Fruit fly (Drosophila melanogaster) whole organism, prepupa: ENCODE results near the gene CG43057.
A peak's percentile ranks its signal among the peaks of the same experiment; 100 is the strongest.

Source experiments
- Blimp-1 ChIP-seq: fragments of 200-800 bp; sonication (Bioruptor generic); optimal IDR thresholded peaks from 3 replicates; lab custom pipeline; 2017; ENCODE audit warnings: missing biosample characterization, missing genetic modification characterization, mild to moderate bottlenecking, moderate library complexity, missing genetic modification reagents
- CG10631 ChIP-seq: fragments of 200-800 bp; sonication (Bioruptor generic); optimal IDR thresholded peaks from 2 replicates; lab custom pipeline; 2016; ENCODE audit warnings: missing biosample characterization, missing genetic modification characterization
- CG10669 ChIP-seq: fragments of 200-800 bp; sonication (Bioruptor generic); optimal IDR thresholded peaks from 3 replicates; lab custom pipeline; 2018; ENCODE audit warnings: missing biosample characterization, mild to moderate bottlenecking, missing genetic modification characterization, moderate library complexity
- CG11294 ChIP-seq: fragments of 200-800 bp; sonication (Bioruptor generic); IDR thresholded peaks from 2 replicates; pipeline ENCODE4 v1.3.6; 2022; ENCODE audit warnings: missing biosample characterization, missing genetic modification characterization
- CG11762 ChIP-seq: fragments of 200-800 bp; sonication (Bioruptor generic); optimal IDR thresholded peaks from 3 replicates; lab custom pipeline; 2016; ENCODE audit warnings: missing biosample characterization, missing genetic modification characterization; ENCODE audit not compliant: insufficient read depth
- CG15336 ChIP-seq: fragments of 200-800 bp; sonication (Bioruptor generic); IDR thresholded peaks from 2 replicates; pipeline ENCODE4 v1.3.6; 2022; ENCODE audit warnings: missing biosample characterization, missing genetic modification characterization
- CG1621 ChIP-seq: fragments of 200-800 bp; sonication (Bioruptor generic); optimal IDR thresholded peaks from 3 replicates; lab custom pipeline; 2018; ENCODE audit warnings: missing biosample characterization, mild to moderate bottlenecking, missing genetic modification characterization
- CG16779 ChIP-seq: fragments of 200-800 bp; sonication (Bioruptor generic); optimal IDR thresholded peaks from 3 replicates; lab custom pipeline; 2017; ENCODE audit warnings: missing biosample characterization, mild to moderate bottlenecking, missing genetic modification characterization
- CG3032 ChIP-seq: fragments of 200-800 bp; optimal IDR thresholded peaks from 2 replicates; lab custom pipeline; 2019; ENCODE audit warnings: missing biosample characterization, mild to moderate bottlenecking, missing genetic modification characterization, moderate library complexity
- CG32006 ChIP-seq: fragments of 200-800 bp; sonication (Bioruptor generic); optimal IDR thresholded peaks from 3 replicates; lab custom pipeline; 2017; ENCODE audit warnings: missing biosample characterization, mild to moderate bottlenecking, missing genetic modification characterization
- CG34406 ChIP-seq: fragments of 200-800 bp; sonication (Bioruptor generic); optimal IDR thresholded peaks from 3 replicates; lab custom pipeline; 2016; ENCODE audit warnings: missing biosample characterization, missing genetic modification characterization
- CG3919 ChIP-seq: fragments of 200-800 bp; sonication (Bioruptor generic); optimal IDR thresholded peaks from 3 replicates; lab custom pipeline; 2016; ENCODE audit warnings: missing biosample characterization, missing genetic modification characterization
- CG4318 ChIP-seq: fragments of 200-800 bp; sonication (Bioruptor generic); optimal IDR thresholded peaks from 3 replicates; lab custom pipeline; 2017; ENCODE audit warnings: missing biosample characterization, mild to moderate bottlenecking, missing genetic modification characterization
- CG6163 ChIP-seq: fragments of 200-800 bp; sonication (Bioruptor generic); IDR thresholded peaks from 3 replicates; pipeline ENCODE4 v1.3.6; 2022; ENCODE audit warnings: missing biosample characterization, missing genetic modification characterization
- CG6276 ChIP-seq: fragments of 200-800 bp; sonication (Bioruptor generic); optimal IDR thresholded peaks from 2 replicates; lab custom pipeline; 2017; ENCODE audit warnings: missing biosample characterization, mild to moderate bottlenecking, missing genetic modification characterization
- CG6792 ChIP-seq: fragments of 200-800 bp; sonication (Bioruptor generic); optimal IDR thresholded peaks from 3 replicates; lab custom pipeline; 2016; ENCODE audit warnings: missing biosample characterization, missing genetic modification characterization
- CG6854 ChIP-seq: fragments of 200-800 bp; sonication (Bioruptor generic); optimal IDR thresholded peaks from 2 replicates; lab custom pipeline; 2017; ENCODE audit warnings: missing biosample characterization, mild to moderate bottlenecking, missing genetic modification characterization
- CG8319 ChIP-seq: fragments of 200-800 bp; sonication (Bioruptor generic); optimal IDR thresholded peaks from 3 replicates; lab custom pipeline; 2016; ENCODE audit warnings: missing biosample characterization, missing genetic modification characterization
- CG8632 ChIP-seq: fragments of 200-800 bp; sonication (Bioruptor generic); optimal IDR thresholded peaks from 3 replicates; lab custom pipeline; 2016; ENCODE audit warnings: missing biosample characterization, missing genetic modification characterization
- CG9139 ChIP-seq: fragments of 200-800 bp; sonication (Bioruptor generic); optimal IDR thresholded peaks from 3 replicates; lab custom pipeline; 2017; ENCODE audit warnings: missing biosample characterization, mild to moderate bottlenecking, missing genetic modification characterization
- Eip75B ChIP-seq: fragments of 200-800 bp; sonication (Bioruptor generic); optimal IDR thresholded peaks from 3 replicates; lab custom pipeline; 2016; ENCODE audit warnings: missing biosample characterization, missing genetic modification characterization
- Eip78C ChIP-seq: fragments of 200-800 bp; sonication (Bioruptor generic); peaks from one replicate; lab custom pipeline; 2016; ENCODE audit warnings: missing biosample characterization, missing genetic modification characterization
- Eip93F ChIP-seq: fragments of 200-800 bp; sonication (Bioruptor generic); optimal IDR thresholded peaks from 2 replicates; lab custom pipeline; 2016; ENCODE audit warnings: missing biosample characterization, mild to moderate bottlenecking, missing genetic modification characterization
- Ets21C ChIP-seq: fragments of 200-800 bp; sonication (Bioruptor generic); optimal IDR thresholded peaks from 3 replicates; lab custom pipeline; 2016; ENCODE audit warnings: missing biosample characterization, missing genetic modification characterization
- Ets96B ChIP-seq: fragments of 200-800 bp; optimal IDR thresholded peaks from 2 replicates; lab custom pipeline; 2019; ENCODE audit warnings: missing biosample characterization, mild to moderate bottlenecking, missing genetic modification characterization, moderate library complexity
- Gug ChIP-seq: fragments of 200-800 bp; sonication (Bioruptor generic); IDR thresholded peaks from 2 replicates; pipeline ENCODE4 v1.3.6; 2022; ENCODE audit warnings: missing biosample characterization, missing genetic modification characterization
- Hr38 ChIP-seq: sonication (Bioruptor generic); optimal IDR thresholded peaks from 2 replicates; lab custom pipeline; 2016; ENCODE audit warnings: missing biosample characterization, missing genetic modification characterization
- Hr39 ChIP-seq: fragments of 200-800 bp; sonication (Bioruptor generic); optimal IDR thresholded peaks from 2 replicates; lab custom pipeline; 2016; ENCODE audit warnings: missing biosample characterization, missing genetic modification characterization
- Hr4 ChIP-seq: fragments of 200-800 bp; sonication (Bioruptor generic); optimal IDR thresholded peaks from 3 replicates; lab custom pipeline; 2016; ENCODE audit warnings: missing biosample characterization, missing genetic modification characterization
- Lpt ChIP-seq: fragments of 200-800 bp; sonication (Bioruptor generic); optimal IDR thresholded peaks from 3 replicates; lab custom pipeline; 2016; ENCODE audit warnings: missing biosample characterization, missing genetic modification characterization
- Met ChIP-seq: fragments of 200-800 bp; sonication (Bioruptor generic); optimal IDR thresholded peaks from 3 replicates; lab custom pipeline; 2016; ENCODE audit warnings: missing biosample characterization, missing genetic modification characterization
- OdsH ChIP-seq: fragments of 200-800 bp; sonication (Bioruptor generic); optimal IDR thresholded peaks from 3 replicates; lab custom pipeline; 2016; ENCODE audit warnings: missing biosample characterization, missing genetic modification characterization
- Smox ChIP-seq: fragments of 200-800 bp; sonication (Bioruptor generic); optimal IDR thresholded peaks from 3 replicates; lab custom pipeline; 2016; ENCODE audit warnings: missing biosample characterization, missing genetic modification characterization
- Sox15 ChIP-seq: fragments of 200-800 bp; sonication (Bioruptor generic); optimal IDR thresholded peaks from 3 replicates; lab custom pipeline; 2016; ENCODE audit warnings: missing biosample characterization, missing genetic modification characterization
- achi ChIP-seq: fragments of 200-800 bp; sonication (Bioruptor generic); optimal IDR thresholded peaks from 3 replicates; lab custom pipeline; 2016; ENCODE audit warnings: missing biosample characterization, missing genetic modification characterization
- acj6 ChIP-seq: fragments of 200-800 bp; sonication (Bioruptor generic); optimal IDR thresholded peaks from 3 replicates; lab custom pipeline; 2016; ENCODE audit warnings: missing biosample characterization, missing genetic modification characterization
- cyc ChIP-seq: fragments of 200-800 bp; sonication (Bioruptor generic); optimal IDR thresholded peaks from 3 replicates; lab custom pipeline; 2016; ENCODE audit warnings: missing biosample characterization, missing genetic modification characterization
- dac ChIP-seq: fragments of 200-800 bp; sonication (Bioruptor generic); optimal IDR thresholded peaks from 2 replicates; lab custom pipeline; 2017; ENCODE audit warnings: missing biosample characterization, mild to moderate bottlenecking, missing genetic modification characterization
- dsx ChIP-seq: fragments of 200-800 bp; optimal IDR thresholded peaks from 3 replicates; lab custom pipeline; 2019; ENCODE audit warnings: missing biosample characterization, mild to moderate bottlenecking, missing genetic modification characterization, moderate library complexity; ENCODE audit not compliant: poor library complexity, severe bottlenecking
- esn ChIP-seq: fragments of 200-800 bp; sonication (Bioruptor generic); optimal IDR thresholded peaks from 2 replicates; lab custom pipeline; 2016; ENCODE audit warnings: missing biosample characterization, mild to moderate bottlenecking, missing genetic modification characterization, moderate library complexity
- fd59A ChIP-seq: fragments of 200-800 bp; sonication (Bioruptor generic); optimal IDR thresholded peaks from 2 replicates; lab custom pipeline; 2017; ENCODE audit warnings: missing biosample characterization, mild to moderate bottlenecking, missing genetic modification characterization, missing genetic modification reagents
- fd85E ChIP-seq: fragments of 200-800 bp; sonication (Bioruptor generic); optimal IDR thresholded peaks from 3 replicates; lab custom pipeline; 2016; ENCODE audit warnings: missing biosample characterization, missing genetic modification characterization
- fkh ChIP-seq: fragments of 200-800 bp; sonication (Bioruptor generic); optimal IDR thresholded peaks from 3 replicates; lab custom pipeline; 2017; ENCODE audit warnings: missing biosample characterization, mild to moderate bottlenecking, missing genetic modification characterization, moderate library complexity
- net ChIP-seq: fragments of 200-800 bp; sonication (Bioruptor generic); optimal IDR thresholded peaks from 3 replicates; lab custom pipeline; 2016; ENCODE audit warnings: missing biosample characterization, missing genetic modification characterization
- pdm3 ChIP-seq: fragments of 200-800 bp; sonication (Bioruptor generic); optimal IDR thresholded peaks from 3 replicates; lab custom pipeline; 2016; ENCODE audit warnings: missing biosample characterization, missing genetic modification characterization
- salr ChIP-seq, 2 experiments: fragments of 200-800 bp; sonication (Bioruptor generic); optimal IDR thresholded peaks; 3 replicates each; lab custom pipeline; 2016 to 2018; ENCODE audit warnings: missing biosample characterization in 2 of 2, missing genetic modification characterization in 2 of 2, mild to moderate bottlenecking in 1 of 2
- spab ChIP-seq: fragments of 200-800 bp; sonication (Bioruptor generic); optimal IDR thresholded peaks from 2 replicates; lab custom pipeline; 2017; ENCODE audit warnings: missing biosample characterization, mild to moderate bottlenecking, missing genetic modification characterization, missing genetic modification reagents
- ss ChIP-seq, 2 experiments: fragments of 200-800 bp; sonication (Bioruptor generic); optimal IDR thresholded peaks; 2 replicates in 1 of 2; 3 replicates in 1 of 2; lab custom pipeline; 2017 to 2018; ENCODE audit warnings: mild to moderate bottlenecking in 2 of 2, missing biosample characterization in 2 of 2, missing genetic modification characterization in 2 of 2, moderate library complexity in 1 of 2
- topi ChIP-seq: fragments of 200-800 bp; sonication (Bioruptor generic); optimal IDR thresholded peaks from 3 replicates; lab custom pipeline; 2016; ENCODE audit warnings: missing biosample characterization, missing genetic modification characterization
- vri ChIP-seq: fragments of 200-800 bp; sonication (Bioruptor generic); optimal IDR thresholded peaks from 3 replicates; lab custom pipeline; 2016; ENCODE audit warnings: missing biosample characterization, mild to moderate bottlenecking, missing genetic modification characterization

CG43057 gene

dm6 chr2L:8230255-8230654 lies 13.5 kb downstream of the CG43057 start (continued):
- TF ChIP-seq Sox15 (GFP tag; lab: Kevin White, UChicago) = peak; percentile 3

- peak; percentile 11 for TF ChIP-seq CG8319 (GFP tag; lab: Kevin White, UChicago)
- TF ChIP-seq salr (GFP tag; optimal IDR thresholded peaks at IDR 0.05; lab: Kevin White, UChicago) = peak; percentile 4 to 16
- TF ChIP-seq CG34406 (GFP tag; lab: Kevin White, UChicago) = peak; percentile 46
- TF ChIP-seq achi = peak; percentile 41
- peak; percentile 49 for TF ChIP-seq Hr4 (GFP tag; lab: Kevin White, UChicago)
- TF ChIP-seq Eip78C = peak; percentile 92
- no peak for TF ChIP-seq Hr38
- TF ChIP-seq CG4318 = no peak
- TF ChIP-seq fd59A (GFP tag; lab: Kevin White, UChicago) = peak; percentile 23
- peak; percentile 61 for TF ChIP-seq OdsH (GFP tag; lab: Kevin White, UChicago)
- TF ChIP-seq Smox (GFP tag; lab: Kevin White, UChicago) = no peak
- TF ChIP-seq topi (GFP tag; lab: Kevin White, UChicago) = peak; percentile 83
- TF ChIP-seq cyc (GFP tag; lab: Kevin White, UChicago) = peak; percentile 71
- TF ChIP-seq acj6 (GFP tag; lab: Kevin White, UChicago) = peak; percentile 31
- TF ChIP-seq Gug (GFP tag; lab: Robert Waterston, UW) = peak; percentile 84
- TF ChIP-seq Lpt (GFP tag; lab: Kevin White, UChicago) = no peak
- TF ChIP-seq CG11294 (GFP tag; lab: Robert Waterston, UW) = peak; percentile 68; the same call in 1 of the 2 replicates
- peak; percentile 42 for TF ChIP-seq CG11762 (GFP tag; lab: Kevin White, UChicago)
- peak; percentile 32 for TF ChIP-seq CG10631 (GFP tag; lab: Kevin White, UChicago)
- peak; percentile 52 for TF ChIP-seq CG8632 (GFP tag; lab: Kevin White, UChicago)
- no peak for TF ChIP-seq Eip93F (GFP tag; lab: Kevin White, UChicago)
- TF ChIP-seq Met (GFP tag; lab: Kevin White, UChicago) = peak; percentile 77
- peak; percentile 56 for TF ChIP-seq pdm3
- TF ChIP-seq spab = no peak
- TF ChIP-seq CG6163 (GFP tag; lab: Robert Waterston, UW) = peak; percentile 87
- TF ChIP-seq Eip75B (GFP tag; lab: Kevin White, UChicago) = peak; percentile 51
- peak; percentile 63 for TF ChIP-seq CG10669 (GFP tag; lab: Kevin White, UChicago)
- peak; percentile 52 for TF ChIP-seq Ets21C (GFP tag; lab: Kevin White, UChicago)
- peak; percentile 59 for TF ChIP-seq Ets96B
- TF ChIP-seq Hr39 = peak; percentile 69
- TF ChIP-seq CG15336 (GFP tag; lab: Robert Waterston, UW) = peak; percentile 73
- TF ChIP-seq CG3919 (GFP tag; lab: Kevin White, UChicago) = peak; percentile 71
- peak; percentile 73 for TF ChIP-seq esn (GFP tag; lab: Kevin White, UChicago)
- TF ChIP-seq Sox15 (GFP tag; lab: Kevin White, UChicago) = peak; percentile 14
- peak; percentile 66 for TF ChIP-seq CG3032 (tag; lab: Kevin White, UChicago)
- no peak for TF ChIP-seq CG6276 (GFP tag; lab: Kevin White, UChicago)
- peak; percentile 32 for TF ChIP-seq CG32006 (GFP tag; lab: Kevin White, UChicago)
- no peak for TF ChIP-seq fd85E (GFP tag; lab: Kevin White, UChicago)
- TF ChIP-seq CG6854 (GFP tag; lab: Kevin White, UChicago) = peak; percentile 8
- TF ChIP-seq Blimp-1 (GFP tag; lab: Kevin White, UChicago) = peak; percentile 43
- TF ChIP-seq dac (GFP tag; lab: Kevin White, UChicago) = no peak
- peak; percentile 53 for TF ChIP-seq CG6792
- TF ChIP-seq net (GFP tag; lab: Kevin White, UChicago) = peak; percentile 56
- TF ChIP-seq CG1621 (tag; lab: Kevin White, UChicago) = peak; percentile 16
- no peak for TF ChIP-seq CG9139
- no peak for TF ChIP-seq CG16779
- peak; percentile 51 to 79 for TF ChIP-seq ss (GFP tag; optimal IDR thresholded peaks at IDR 0.05; lab: Kevin White, UChicago)
- no peak for TF ChIP-seq fkh (GFP tag; lab: Kevin White, UChicago)
- peak; percentile 67 for TF ChIP-seq vri (GFP tag; lab: Kevin White, UChicago)
- TF ChIP-seq dsx (GFP tag; lab: Kevin White, UChicago) = peak; percentile 71
Observed at dm6 chr2L:8229628-8230027, 14.2 kb downstream of the CG43057 start.
